Worm (Caenorhabditis elegans) whole organism, midembryonic: Measurements from ENCODE around the gene perm-2.

Experiments used
- T22C8.4 ChIP-seq: fragments of 200-800 bp; sonication (Bioruptor generic); IDR thresholded peaks from 2 replicates; pipeline ENCODE4 v1.3.6; 2022; ENCODE audit warnings: missing genetic modification characterization, missing compliant biosample characterization
- cog-1 ChIP-seq: sonication (generic microtip); optimal IDR thresholded peaks from 2 replicates; lab custom pipeline; 2016; ENCODE audit warnings: missing genetic modification characterization, missing compliant biosample characterization
- flt-1 ChIP-seq: fragments of 200-800 bp; sonication (Bioruptor generic); IDR thresholded peaks from 2 replicates; pipeline ENCODE4 v1.3.6; 2022; ENCODE audit warnings: missing genetic modification characterization, missing compliant biosample characterization
- klf-2 ChIP-seq: fragments of 200-800 bp; sonication (Bioruptor generic); conservative IDR thresholded peaks from 2 replicates; pipeline ENCODE4 v1.3.6; 2022; ENCODE audit warnings: missing genetic modification reagents, missing genetic modification characterization, missing compliant biosample characterization
- med-1 ChIP-seq: sonication (generic microtip); optimal IDR thresholded peaks from 2 replicates; lab custom pipeline; 2017; ENCODE audit warnings: missing genetic modification characterization, mild to moderate bottlenecking, missing compliant biosample characterization, antibody characterized with exemption, missing genetic modification reagents; ENCODE audit not compliant: insufficient read depth
- ref-1 ChIP-seq: fragments of 200-800 bp; sonication (Bioruptor generic); conservative IDR thresholded peaks from 2 replicates; pipeline ENCODE4 v1.3.6; 2022; ENCODE audit warnings: missing genetic modification reagents, missing genetic modification characterization, missing compliant biosample characterization
- tab-1 ChIP-seq: fragments of 200-800 bp; sonication (Bioruptor generic); IDR thresholded peaks from 2 replicates; pipeline ENCODE4 v1.3.6; 2022; ENCODE audit warnings: missing genetic modification characterization, missing compliant biosample characterization
- ztf-23 ChIP-seq: fragments of 200-800 bp; sonication (Bioruptor generic); IDR thresholded peaks from 2 replicates; pipeline ENCODE4 v1.3.6; 2022; ENCODE audit warnings: missing genetic modification reagents, missing genetic modification characterization, missing compliant biosample characterization
- ztf-29 ChIP-seq: fragments of 200-800 bp; sonication (Bioruptor generic); IDR thresholded peaks from 2 replicates; pipeline ENCODE4 v1.3.6; 2022; ENCODE audit warnings: missing genetic modification reagents, missing genetic modification characterization, missing compliant biosample characterization

The perm-2 gene

DNA sequence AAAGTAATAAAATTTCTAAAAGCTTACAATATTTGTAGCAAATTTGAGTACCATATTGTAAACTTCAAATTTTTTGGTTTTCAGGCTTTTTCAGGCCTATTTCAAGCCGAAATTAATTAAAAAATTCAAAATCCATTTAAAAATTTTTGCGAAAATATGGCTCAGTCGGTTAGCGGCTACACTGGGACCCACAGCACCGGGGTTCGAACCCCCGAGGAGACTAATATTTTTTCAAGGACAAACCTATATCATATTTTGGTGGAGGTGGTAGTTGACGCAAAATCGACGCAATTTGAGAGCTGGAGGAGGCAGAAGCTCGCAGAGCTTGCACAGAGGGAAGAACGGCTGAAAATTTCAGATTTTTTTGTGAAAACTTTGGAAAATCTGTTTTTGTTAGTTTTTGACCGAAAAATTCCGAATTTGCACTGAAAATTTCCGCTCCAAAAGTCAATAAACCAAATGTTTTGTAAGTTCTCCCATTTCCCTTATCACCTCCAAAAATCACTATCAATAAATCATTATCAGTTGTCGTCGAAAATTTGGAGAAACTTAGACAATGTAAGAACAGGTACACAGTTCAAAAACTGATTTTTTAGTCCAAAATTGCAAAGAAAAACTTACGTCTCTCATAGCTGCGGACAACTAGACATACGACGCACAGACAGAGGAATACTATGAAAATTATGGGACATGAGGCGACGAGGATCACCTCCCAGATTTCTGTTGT is 22.0 kb downstream of the perm-2 start:
- no peak for TF ChIP-seq klf-2
- TF ChIP-seq tab-1 (GFP tag; lab: Robert Waterston, UW) = no peak
- no peak for TF ChIP-seq ref-1 (GFP tag; lab: Robert Waterston, UW)
- no peak for TF ChIP-seq med-1 (GFP tag; lab: Kevin White, UChicago)
- TF ChIP-seq ztf-29 = no peak
- TF ChIP-seq ztf-23 = no peak

DNA sequence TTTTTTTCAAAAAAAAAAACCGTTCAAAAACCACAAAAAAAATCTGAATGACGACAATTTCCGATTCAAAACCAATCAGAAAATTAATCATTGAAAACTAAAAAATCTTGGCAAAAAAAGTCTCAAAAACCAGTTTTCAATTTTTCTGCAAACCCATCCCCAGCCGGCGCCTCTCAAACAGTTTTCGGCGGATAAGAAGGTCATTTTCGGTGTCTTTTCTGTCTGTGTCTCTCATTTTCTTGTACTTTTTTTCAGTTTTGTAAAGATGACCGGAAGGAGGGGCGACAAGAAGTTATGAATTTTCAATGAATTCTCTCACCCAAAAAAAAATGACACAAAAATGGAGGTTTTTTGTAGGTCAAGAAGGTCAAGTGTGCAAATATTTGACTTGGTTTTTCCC is 28.6 kb downstream of the perm-2 start:
- no peak for TF ChIP-seq ztf-29

ce11 chrIV:1157928-1158327 is 31.3 kb downstream of the perm-2 start, which contains the start of gene C50A2.3:
C50A2.3 (minus strand) TSS chrIV:1158028.
- TF ChIP-seq cog-1 (tag; lab: Kevin White, UChicago) = no peak
- no peak for TF ChIP-seq ztf-23
- no peak for TF ChIP-seq tab-1 (GFP tag; lab: Robert Waterston, UW)
- TF ChIP-seq med-1 (GFP tag; lab: Kevin White, UChicago) = no peak
- no peak for TF ChIP-seq ref-1 (GFP tag; lab: Robert Waterston, UW)
- TF ChIP-seq klf-2 = no peak
- TF ChIP-seq flt-1 (GFP tag; lab: Robert Waterston, UW) = no peak
- no peak for TF ChIP-seq ztf-29

- TF ChIP-seq T22C8.4 (GFP tag; lab: Robert Waterston, UW) (no peak), ref-1 (GFP tag; lab: Robert Waterston, UW) (no peak), ztf-23 (no peak), tab-1 (GFP tag; lab: Robert Waterston, UW) (no peak), med-1 (GFP tag; lab: Kevin White, UChicago) (no peak), cog-1 (tag; lab: Kevin White, UChicago) (no peak), klf-2 (no peak), ztf-29 (no peak), flt-1 (GFP tag; lab: Robert Waterston, UW) (no peak)
Observed at ce11 chrIV:1160386-1160785, 33.8 kb downstream of the perm-2 start, which contains the start of gene ets-8. ets-8 (minus strand) TSS chrIV:1160486.

ce11 chrIV:1163126-1163525 is 36.5 kb downstream of the perm-2 start, which contains the start of gene C50A2.7:
C50A2.7 (plus strand) TSS chrIV:1163426.
- TF ChIP-seq flt-1 (GFP tag; lab: Robert Waterston, UW) (no peak), T22C8.4 (GFP tag; lab: Robert Waterston, UW) (no peak)

DNA sequence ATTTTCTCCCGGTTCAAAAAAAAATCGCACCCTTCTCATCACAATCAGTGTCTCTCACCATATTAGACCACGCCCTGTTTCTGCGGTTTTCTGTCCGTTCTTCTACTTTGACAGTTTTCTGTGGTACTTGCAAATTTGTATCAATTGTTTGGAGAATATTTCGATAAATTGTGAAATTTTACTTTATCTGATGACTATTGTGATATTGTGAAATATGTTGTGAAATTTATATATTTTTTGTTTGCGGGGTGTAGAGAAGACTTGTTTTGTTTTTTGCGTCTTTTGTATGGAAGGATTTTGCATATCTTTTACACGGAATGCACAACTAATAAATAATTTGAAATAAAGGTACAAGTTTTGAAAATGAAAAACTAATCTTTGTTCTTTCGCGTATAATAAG is 40.8 kb downstream of the perm-2 start:
- TF ChIP-seq ref-1 (GFP tag; lab: Robert Waterston, UW) = no peak
- no peak for TF ChIP-seq med-1 (GFP tag; lab: Kevin White, UChicago)
- no peak for TF ChIP-seq tab-1 (GFP tag; lab: Robert Waterston, UW)
- no peak for TF ChIP-seq ztf-23
- no peak for TF ChIP-seq ztf-29
- no peak for TF ChIP-seq T22C8.4 (GFP tag; lab: Robert Waterston, UW)
- no peak for TF ChIP-seq klf-2
- TF ChIP-seq flt-1 (GFP tag; lab: Robert Waterston, UW) = no peak
- no peak for TF ChIP-seq cog-1 (tag; lab: Kevin White, UChicago)

DNA sequence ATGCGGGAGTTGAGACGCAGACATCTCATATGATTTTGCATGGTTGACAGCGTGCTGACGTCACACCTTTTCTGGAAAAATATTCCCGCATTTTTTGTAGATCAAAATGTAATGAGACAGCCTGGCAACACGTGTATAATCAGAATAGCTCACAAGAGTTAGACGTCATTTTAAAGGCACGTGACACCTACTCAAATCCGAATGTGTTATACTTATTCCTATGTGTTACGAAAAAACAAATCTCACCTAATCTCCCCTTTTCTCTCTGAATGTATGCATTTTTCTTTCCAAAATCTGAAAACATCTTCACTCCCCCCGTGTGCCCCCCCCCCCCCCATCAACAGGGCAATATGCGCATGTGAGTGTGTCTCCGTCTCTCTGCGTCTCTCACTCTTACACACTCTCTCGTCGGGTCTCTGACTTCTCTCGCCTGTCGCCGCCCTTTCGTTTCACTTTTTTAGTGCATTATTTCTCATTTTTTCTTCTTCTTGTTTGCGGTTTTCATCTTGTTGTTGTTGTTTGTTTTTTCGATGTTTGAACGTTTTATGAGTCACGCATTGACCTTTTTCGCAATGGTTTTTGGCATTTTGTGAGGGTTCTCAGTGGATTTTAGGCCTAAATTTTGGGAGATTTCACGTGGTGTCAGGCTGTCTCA is 41.8 kb downstream of the perm-2 start:
- TF ChIP-seq med-1 (GFP tag; lab: Kevin White, UChicago) (no peak), tab-1 (GFP tag; lab: Robert Waterston, UW) (no peak), ztf-23 (no peak), ref-1 (GFP tag; lab: Robert Waterston, UW) (no peak), flt-1 (GFP tag; lab: Robert Waterston, UW) (no peak), T22C8.4 (GFP tag; lab: Robert Waterston, UW) (no peak), ztf-29 (no peak), cog-1 (tag; lab: Kevin White, UChicago) (no peak), klf-2 (no peak)

DNA sequence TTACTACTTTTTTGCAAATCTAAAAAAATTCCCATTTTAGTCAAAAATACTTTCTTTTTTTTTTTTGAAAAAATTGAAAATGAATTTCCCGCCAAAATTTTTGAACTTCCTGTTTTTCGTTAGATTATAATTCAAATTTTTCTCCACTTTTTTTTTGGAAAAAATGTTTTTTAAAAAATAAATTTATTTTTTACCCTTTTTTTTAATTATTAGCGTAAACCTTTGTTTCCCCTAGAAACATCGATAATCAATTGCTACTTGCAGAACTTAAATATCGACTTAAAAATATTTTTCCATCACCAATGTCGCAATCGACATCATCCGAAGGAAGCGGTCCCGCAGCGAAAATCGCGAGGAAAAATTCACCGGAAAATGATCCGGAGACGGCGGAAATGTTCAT is 43.8 kb downstream of the perm-2 start, which contains the start of gene cec-2:
TSS of gene cec-2 (plus strand) at position 301 of the 400 bp plus-strand sequence.
- TF ChIP-seq T22C8.4 (GFP tag; lab: Robert Waterston, UW) (no peak), ztf-23 (no peak), klf-2 (no peak), flt-1 (GFP tag; lab: Robert Waterston, UW) (no peak), ztf-29 (no peak)

ce11 chrIV:1174411-1174810 is 47.8 kb downstream of the perm-2 start:
- TF ChIP-seq ztf-29 = no peak
- TF ChIP-seq T22C8.4 (GFP tag; lab: Robert Waterston, UW) = peak; percentile 73
- no peak for TF ChIP-seq med-1 (GFP tag; lab: Kevin White, UChicago)
- TF ChIP-seq cog-1 (tag; lab: Kevin White, UChicago) = no peak
- TF ChIP-seq ref-1 (GFP tag; lab: Robert Waterston, UW) = no peak

DNA sequence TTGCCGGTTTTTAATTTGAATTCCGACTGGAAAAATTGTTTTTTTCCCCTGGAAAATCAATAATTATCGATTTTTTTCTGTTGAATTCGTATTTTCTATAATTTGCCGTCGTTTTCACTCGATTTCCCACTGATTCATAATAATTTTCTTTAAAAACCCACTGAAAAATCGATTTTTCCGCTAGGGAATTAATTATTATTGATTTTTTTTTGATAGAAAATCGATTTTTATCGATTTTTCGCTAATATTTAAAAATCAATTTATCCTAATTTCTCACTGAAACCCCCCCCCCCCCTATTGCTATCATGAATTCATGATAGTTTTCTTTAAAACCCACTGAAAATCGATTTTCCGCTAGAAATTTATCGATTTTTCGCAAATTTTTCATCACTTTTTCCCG is 50.0 kb downstream of the perm-2 start:
- TF ChIP-seq cog-1 (tag; lab: Kevin White, UChicago) = no peak
- TF ChIP-seq flt-1 (GFP tag; lab: Robert Waterston, UW) = no peak
- no peak; the same call in 1 of the 2 replicates for TF ChIP-seq T22C8.4 (GFP tag; lab: Robert Waterston, UW)
- no peak for TF ChIP-seq tab-1 (GFP tag; lab: Robert Waterston, UW)
- TF ChIP-seq ztf-29 = no peak
- TF ChIP-seq ztf-23 = no peak
- no peak for TF ChIP-seq med-1 (GFP tag; lab: Kevin White, UChicago)
- no peak for TF ChIP-seq klf-2
- no peak for TF ChIP-seq ref-1 (GFP tag; lab: Robert Waterston, UW)
